Worm (Caenorhabditis elegans): ENCODE data around the gene klp-18.

The klp-18 gene

DNA sequence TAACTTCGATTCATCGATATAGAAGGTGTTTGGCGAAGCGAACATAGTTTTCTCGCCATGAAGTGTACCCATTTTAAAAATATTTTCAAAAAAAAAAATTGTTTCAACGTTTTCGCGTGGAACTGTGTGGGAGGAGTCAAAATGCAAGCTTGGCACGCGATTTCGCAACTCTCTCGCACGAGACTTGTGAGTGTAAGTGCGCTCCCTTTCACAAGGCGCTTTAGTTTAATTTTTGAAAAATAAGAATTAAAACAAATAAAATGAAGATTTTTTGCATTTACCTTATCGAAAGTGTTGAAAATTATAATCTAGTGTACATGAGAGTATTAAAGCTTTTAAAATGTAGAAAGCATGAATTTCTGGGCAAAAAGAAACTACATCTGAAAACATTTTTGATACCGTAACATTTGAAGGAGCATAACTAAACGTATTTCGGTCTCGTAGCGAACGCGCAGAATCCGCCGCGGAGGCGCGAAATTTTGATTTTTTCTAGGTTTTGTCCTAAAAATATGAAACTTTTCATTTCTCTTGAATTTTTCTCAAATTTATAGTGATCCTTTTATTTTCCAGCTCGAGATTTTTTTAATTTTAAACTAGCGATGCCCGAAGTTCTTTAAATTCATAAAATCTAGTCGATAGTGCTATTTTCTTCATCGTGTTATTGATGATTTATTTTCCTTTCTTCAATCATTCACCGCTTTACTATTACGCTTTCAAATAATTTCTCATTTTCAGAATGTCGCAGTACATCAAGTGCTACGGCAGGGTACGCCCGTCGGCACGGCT is at the start of gene klp-18, which contains the start of gene cogc-2:
klp-18 (plus strand) TSS at position 736 of the 786 bp plus-strand sequence.
cogc-2 (minus strand) TSS at position 105 of the 786 bp plus-strand sequence.
- TF ChIP-seq mab-5 (tag; optimal IDR thresholded peaks at IDR 0.05) (peak; percentile 60), lin-32 (GFP tag; optimal IDR thresholded peaks at IDR 0.05) (peak; percentile 19), unc-120 (tag; optimal IDR thresholded peaks at IDR 0.05; ENCODE audit: poor library complexity, severe bottlenecking) (peak; percentile 46), ztf-11 (tag; optimal IDR thresholded peaks at IDR 0.05) (peak; percentile 65), ham-2 (GFP tag; optimal IDR thresholded peaks at IDR 0.05) (peak; percentile 7), bed-3 (GFP tag; optimal IDR thresholded peaks at IDR 0.05) (peak; percentile 78), ces-1 (GFP tag; optimal IDR thresholded peaks at IDR 0.05) (peak; percentile 67), elt-3 (tag; optimal IDR thresholded peaks at IDR 0.05) (no peak), sptf-1 (tag; optimal IDR thresholded peaks at IDR 0.05) (peak; percentile 86), ceh-39 (tag; optimal IDR thresholded peaks at IDR 0.05) (peak; percentile 24), unc-39 (tag; optimal IDR thresholded peaks at IDR 0.05) (peak; percentile 24), M03D4.4 (tag; optimal IDR thresholded peaks at IDR 0.05) (peak; percentile 69), tbx-8 (GFP tag; optimal IDR thresholded peaks at IDR 0.05) (no peak), elt-1 (tag; optimal IDR thresholded peaks at IDR 0.05; ENCODE audit: borderline replicate concordance, insufficient read depth) (peak; percentile 45), mep-1 (tag; optimal IDR thresholded peaks at IDR 0.05) (peak; percentile 97), zip-8 (tag; optimal IDR thresholded peaks at IDR 0.05) (no peak), ceh-83 (GFP tag; optimal IDR thresholded peaks at IDR 0.05) (no peak), mls-2 (tag; optimal IDR thresholded peaks at IDR 0.05) (peak; percentile 75), nhr-2 (tag; optimal IDR thresholded peaks at IDR 0.05) (peak; percentile 43), drap-1 (GFP tag; optimal IDR thresholded peaks at IDR 0.05) (peak; percentile 75), lin-13 (tag; optimal IDR thresholded peaks at IDR 0.05) (peak; percentile 49), cnd-1 (tag; optimal IDR thresholded peaks at IDR 0.05) (peak; percentile 5), nhr-12 (tag; optimal IDR thresholded peaks at IDR 0.05) (no peak), sem-2 (GFP tag; optimal IDR thresholded peaks at IDR 0.05) (peak; percentile 21), nhr-28 (tag; optimal IDR thresholded peaks at IDR 0.05) (no peak), ceh-43 (GFP tag; optimal IDR thresholded peaks at IDR 0.05) (peak; percentile 61), blmp-1 (tag; optimal IDR thresholded peaks at IDR 0.05) (peak; percentile 60), snpc-4 (tag; optimal IDR thresholded peaks at IDR 0.05) (no peak), nhr-76 (tag; optimal IDR thresholded peaks at IDR 0.05) (peak; percentile 57), unc-62 (GFP tag; optimal IDR thresholded peaks at IDR 0.05) (no peak), lsy-2 (tag; optimal IDR thresholded peaks at IDR 0.05) (peak; percentile 75), nhr-237 (tag; optimal IDR thresholded peaks at IDR 0.05) (peak; percentile 84), hlh-1 (tag; optimal IDR thresholded peaks at IDR 0.05) (peak; percentile 73), pha-4 (tag; optimal IDR thresholded peaks at IDR 0.05) (peak; percentile 44), flh-1 (GFP tag; optimal IDR thresholded peaks at IDR 0.05) (no peak)

DNA sequence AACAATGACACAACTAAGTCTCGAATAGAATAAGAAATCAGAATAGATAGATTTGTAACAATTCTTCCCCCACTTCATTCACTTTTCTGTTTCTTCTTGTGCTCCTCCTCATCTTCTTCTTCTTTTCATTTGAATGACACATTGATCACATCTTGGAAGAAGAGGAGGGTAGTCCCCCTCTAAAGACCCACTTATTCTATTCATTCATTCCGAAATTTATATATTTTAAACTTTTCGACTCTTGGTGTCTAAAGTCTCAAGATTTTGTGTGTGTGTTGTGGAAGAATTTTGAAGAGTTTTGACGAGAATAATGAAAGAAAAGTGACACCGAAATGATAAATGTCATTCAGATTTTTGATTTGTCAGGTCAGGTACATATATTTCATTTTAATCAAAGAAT is 48.9 kb upstream of the klp-18 start:
- TF ChIP-seq ces-1 (GFP tag; optimal IDR thresholded peaks at IDR 0.05), result peak; percentile 13
- peak; percentile 30 for TF ChIP-seq unc-120 (tag; optimal IDR thresholded peaks at IDR 0.05; ENCODE audit: poor library complexity, severe bottlenecking)
- no peak for TF ChIP-seq tbx-8 (GFP tag; optimal IDR thresholded peaks at IDR 0.05)
- peak; percentile 64 for TF ChIP-seq unc-62 (GFP tag; optimal IDR thresholded peaks at IDR 0.05)
- no peak for TF ChIP-seq hlh-1 (tag; optimal IDR thresholded peaks at IDR 0.05)
- TF ChIP-seq drap-1 (GFP tag; optimal IDR thresholded peaks at IDR 0.05), result no peak

DNA sequence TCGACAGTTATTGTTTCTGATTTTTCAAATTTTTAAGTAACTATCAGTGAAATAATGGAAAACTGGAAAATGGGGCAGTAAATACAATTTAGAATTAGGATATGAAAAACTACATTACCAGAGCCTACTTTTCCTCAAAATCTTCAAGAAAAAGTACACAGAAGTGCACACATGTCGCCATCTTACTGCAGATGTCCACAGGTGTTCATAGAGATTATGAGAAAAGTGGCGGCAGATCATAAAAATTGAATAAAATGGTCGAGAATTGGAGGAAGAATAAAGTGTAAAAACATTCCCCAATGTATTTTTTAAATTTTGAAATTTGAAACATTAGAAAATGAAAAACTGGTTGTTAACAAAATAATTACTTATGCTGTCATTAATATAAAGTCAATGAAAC is 42.1 kb upstream of the klp-18 start:
- TF ChIP-seq mep-1 (tag; optimal IDR thresholded peaks at IDR 0.05) (no peak), lin-32 (GFP tag; optimal IDR thresholded peaks at IDR 0.05) (peak; percentile 91)

DNA sequence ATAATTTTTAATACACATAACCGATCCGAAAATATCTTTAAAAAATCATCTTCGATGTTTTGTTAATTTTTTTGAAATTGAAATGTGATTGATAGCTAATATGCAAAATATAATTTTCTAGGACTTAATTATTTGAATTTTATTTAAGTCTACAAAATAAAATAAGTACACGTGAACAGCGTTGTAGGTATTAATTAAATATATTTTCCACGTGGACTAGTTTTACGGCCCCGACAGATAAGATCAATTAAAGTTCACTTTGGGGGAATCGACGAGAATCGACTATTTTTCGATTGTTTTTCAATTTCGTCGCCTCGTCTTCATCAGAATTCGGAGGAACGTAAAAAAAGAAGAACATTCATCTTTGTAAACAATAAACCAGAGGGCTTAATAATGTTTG is 40.8 kb upstream of the klp-18 start, which contains the start of gene C25A8.5:
C25A8.5 (plus strand) TSS at position 301 of the 400 bp plus-strand sequence.
- TF ChIP-seq unc-39 (tag; optimal IDR thresholded peaks at IDR 0.05), result no peak
- no peak for TF ChIP-seq bed-3 (GFP tag; optimal IDR thresholded peaks at IDR 0.05)
- TF ChIP-seq sptf-1 (tag; optimal IDR thresholded peaks at IDR 0.05), result no peak
- TF ChIP-seq nhr-2 (tag; optimal IDR thresholded peaks at IDR 0.05), result no peak
- TF ChIP-seq cnd-1 (tag; optimal IDR thresholded peaks at IDR 0.05), result no peak
- no peak for TF ChIP-seq lin-13 (tag; optimal IDR thresholded peaks at IDR 0.05)
- no peak for TF ChIP-seq mls-2 (tag; optimal IDR thresholded peaks at IDR 0.05)
- no peak for TF ChIP-seq ztf-11 (tag; optimal IDR thresholded peaks at IDR 0.05)
- TF ChIP-seq sem-2 (GFP tag; optimal IDR thresholded peaks at IDR 0.05), result no peak
- TF ChIP-seq unc-120 (tag; optimal IDR thresholded peaks at IDR 0.05; ENCODE audit: poor library complexity, severe bottlenecking), result no peak
- TF ChIP-seq mab-5 (tag; optimal IDR thresholded peaks at IDR 0.05), result no peak
- no peak for TF ChIP-seq nhr-237 (tag; optimal IDR thresholded peaks at IDR 0.05)
- TF ChIP-seq mep-1 (tag; optimal IDR thresholded peaks at IDR 0.05), result no peak
- TF ChIP-seq nhr-12 (tag; optimal IDR thresholded peaks at IDR 0.05), result no peak
- TF ChIP-seq snpc-4 (tag; optimal IDR thresholded peaks at IDR 0.05), result no peak
- no peak for TF ChIP-seq M03D4.4 (tag; optimal IDR thresholded peaks at IDR 0.05)
- no peak for TF ChIP-seq flh-1 (GFP tag; optimal IDR thresholded peaks at IDR 0.05)
